Fruit fly (Drosophila melanogaster) S2 (cell line): ENCODE results near the gene Dlip1.

Experiments used
- CG8478 ChIP-seq: fragments of >200 bp; optimal IDR thresholded peaks from 2 replicates; lab custom pipeline; 2018
- CTCF ChIP-seq, 2 experiments: fragments of >200 bp; optimal IDR thresholded peaks; 2 replicates each; lab custom pipeline; 2018

The Dlip1 gene

dm6 chrX:9132589-9133237 is 25.7 kb upstream of the Dlip1 start:
- TF ChIP-seq CTCF (optimal IDR thresholded peaks at IDR 0.05; lab: Kevin White, UChicago) (no peak), CG8478 (no peak)

- no peak for TF ChIP-seq CTCF (optimal IDR thresholded peaks at IDR 0.05; lab: Kevin White, UChicago)
- no peak for TF ChIP-seq CG8478
Observed at dm6 chrX:9133577-9134240, 24.7 kb upstream of the Dlip1 start.

DNA sequence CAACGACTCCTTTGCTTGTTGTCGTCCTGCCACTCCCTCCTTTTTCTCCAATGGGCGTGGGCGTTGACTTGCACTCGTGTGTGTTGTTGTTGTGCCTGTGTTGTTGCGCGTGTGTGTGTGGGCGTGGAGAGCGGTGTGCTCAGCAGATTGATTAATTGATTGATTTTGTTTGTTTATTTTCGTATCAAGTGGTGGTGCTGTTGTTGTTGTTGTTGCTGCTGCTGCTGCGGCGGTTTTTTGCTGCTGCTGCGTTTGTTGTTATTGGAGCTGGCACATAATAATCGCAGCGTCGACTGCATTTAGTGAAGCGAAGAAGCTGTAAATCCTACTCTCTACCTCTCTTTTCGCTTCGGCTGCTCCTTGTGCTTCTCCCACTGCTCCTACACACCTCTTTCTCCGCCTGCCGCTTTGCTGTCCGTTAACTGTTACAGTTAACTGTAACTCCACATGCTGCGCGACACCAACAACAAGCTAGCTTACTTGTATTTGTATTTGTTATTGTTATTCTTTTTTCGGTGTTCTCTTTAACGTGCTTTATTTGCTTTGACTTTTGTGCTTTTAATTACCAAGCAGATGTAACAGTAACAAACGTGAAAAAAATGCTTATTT is 24.1 kb upstream of the Dlip1 start:
- no peak for TF ChIP-seq CTCF (optimal IDR thresholded peaks at IDR 0.05; lab: Kevin White, UChicago)
- TF ChIP-seq CG8478: no peak

dm6 chrX:9134922-9135453 is 23.4 kb upstream of the Dlip1 start, which contains the start of gene fend:
fend (minus strand) TSS chrX:9135099.
- no peak for TF ChIP-seq CTCF (optimal IDR thresholded peaks at IDR 0.05; lab: Kevin White, UChicago)
- TF ChIP-seq CG8478: no peak

dm6 chrX:9136776-9137550 is 21.5 kb upstream of the Dlip1 start:
- TF ChIP-seq CG8478 (no peak), CTCF (optimal IDR thresholded peaks at IDR 0.05; lab: Kevin White, UChicago) (no peak)

dm6 chrX:9139138-9139537 is 19.3 kb upstream of the Dlip1 start:
- no peak for TF ChIP-seq CTCF (optimal IDR thresholded peaks at IDR 0.05; lab: Kevin White, UChicago)

dm6 chrX:9141219-9141618 is 17.2 kb upstream of the Dlip1 start:
- TF ChIP-seq CTCF (optimal IDR thresholded peaks at IDR 0.05; lab: Kevin White, UChicago) (no peak), CG8478 (no peak)

dm6 chrX:9142224-9142802 is 16.1 kb upstream of the Dlip1 start, which contains the start of gene CG7065:
CG7065 (plus strand) TSS chrX:9142493.
- TF ChIP-seq CG8478: no peak
- TF ChIP-seq CTCF (optimal IDR thresholded peaks at IDR 0.05; lab: Kevin White, UChicago): no peak

DNA sequence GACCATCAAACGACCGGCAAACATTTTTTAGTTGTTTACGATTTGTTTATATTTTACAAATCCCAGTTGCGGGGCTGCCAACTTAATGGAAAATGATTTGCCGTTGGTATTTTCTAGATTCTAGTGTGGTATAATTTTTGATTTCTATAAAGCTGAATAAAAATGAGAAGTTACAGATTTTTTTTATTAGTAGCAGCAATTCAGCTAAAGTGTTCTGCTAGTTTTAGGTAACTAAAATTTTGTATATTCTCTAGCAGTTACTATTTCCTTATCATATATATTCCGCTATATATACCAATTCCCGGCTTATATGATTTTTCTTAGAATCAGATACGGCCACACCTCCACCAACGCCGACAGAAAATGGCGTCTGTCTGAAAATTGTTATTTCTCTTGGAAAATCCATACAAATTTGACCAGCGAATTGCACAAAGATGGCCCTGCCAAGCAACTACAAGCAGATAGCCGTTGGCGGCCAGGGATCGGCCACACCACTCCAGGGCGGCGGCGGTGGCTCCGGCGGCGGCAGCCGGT is 9.4 kb upstream of the Dlip1 start, which contains the start of the genes fh and Bap111:
Gene fh (minus strand): TSS at position 83 of the 534 bp plus-strand sequence.
Gene Bap111 (plus strand): TSS at position 321 of the 534 bp plus-strand sequence.
- TF ChIP-seq CG8478 (no peak), CTCF (optimal IDR thresholded peaks at IDR 0.05; lab: Kevin White, UChicago) (no peak)

dm6 chrX:9152127-9152598 is 6.3 kb upstream of the Dlip1 start:
- TF ChIP-seq CG8478 (no peak), CTCF (optimal IDR thresholded peaks at IDR 0.05; lab: Kevin White, UChicago) (peak; percentile 85 to 89)

- TF ChIP-seq CG8478 (no peak), CTCF (optimal IDR thresholded peaks at IDR 0.05; lab: Kevin White, UChicago) (no peak)
Observed at dm6 chrX:9155134-9155533, 3.3 kb upstream of the Dlip1 start.

- TF ChIP-seq CG8478 (no peak), CTCF (optimal IDR thresholded peaks at IDR 0.05; lab: Kevin White, UChicago) (peak in 1 of 2 experiments; percentile 16)
Observed at dm6 chrX:9155715-9156387, 2.6 kb upstream of the Dlip1 start.

DNA sequence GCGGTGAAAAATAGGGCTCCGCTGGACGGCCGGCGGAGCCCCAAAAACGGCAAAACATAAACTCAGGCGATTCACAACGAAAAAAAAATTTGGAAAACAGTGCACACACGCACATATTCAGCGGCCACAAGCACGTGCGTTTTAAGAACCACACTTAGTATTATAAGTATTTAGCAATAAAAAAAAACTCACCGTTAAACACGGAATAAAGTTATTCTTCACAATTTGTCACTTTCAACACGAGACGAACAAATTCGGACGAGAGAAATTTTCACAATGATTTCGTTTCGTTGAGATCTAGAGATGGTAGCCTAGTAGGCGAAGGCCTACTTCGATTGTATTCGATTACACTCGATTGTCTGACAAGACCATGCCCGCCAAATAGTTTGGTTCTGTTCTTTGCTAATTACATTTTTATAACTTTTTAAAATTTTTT is 2.0 kb upstream of the Dlip1 start, which contains the start of gene His3.3B:
Gene His3.3B (minus strand): TSS at position 282 of the 436 bp plus-strand sequence.
- TF ChIP-seq CG8478 (no peak), CTCF (optimal IDR thresholded peaks at IDR 0.05; lab: Kevin White, UChicago) (peak in 1 of 2 experiments; percentile 32)

DNA sequence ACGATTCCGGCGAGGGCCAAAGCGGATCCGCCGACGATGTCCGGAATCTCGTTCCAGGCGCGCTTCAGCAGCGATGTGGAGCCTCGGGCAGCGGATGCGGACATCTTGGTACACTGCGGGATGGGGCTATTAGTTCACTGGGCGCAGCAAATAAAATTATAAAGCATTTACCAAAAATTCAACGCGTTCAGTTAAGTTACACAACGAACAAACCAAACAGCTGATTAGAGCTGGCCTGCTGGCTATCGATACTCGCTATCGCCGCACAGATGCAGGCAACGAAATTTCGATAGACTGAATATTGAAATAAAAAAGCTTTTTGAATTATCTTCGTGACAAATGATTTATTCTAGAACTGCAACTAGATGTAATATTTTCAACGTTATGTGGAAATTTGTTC is 1.3 kb downstream of the Dlip1 start, which contains the start of gene NdufA3:
Gene NdufA3 (minus strand): TSS at position 317 of the 400 bp plus-strand sequence.
- no peak for TF ChIP-seq CG8478
- no peak for TF ChIP-seq CTCF (optimal IDR thresholded peaks at IDR 0.05; lab: Kevin White, UChicago)
